Fruit fly (Drosophila melanogaster): Measurements from ENCODE around the gene RpL13A.

- TF ChIP-seq cic (GFP tag; optimal IDR thresholded peaks at IDR 0.05) (peak; percentile 33), kay (GFP tag; ENCODE audit: borderline replicate concordance) (no peak)
These were observed 24.5 kb downstream of the RpL13A start, which contains the start of the genes MTA1-like and Sec23 for dm6 chr3R:5648569-5649476.
